Worm (Caenorhabditis elegans) whole organism, young adult: ENCODE measurements around the gene K08H10.6.

Experiments
- B0261.1 ChIP-seq: sonication (generic microtip); optimal IDR thresholded peaks from 2 replicates; lab custom pipeline; 2016; ENCODE audit warnings: mild to moderate bottlenecking, missing genetic modification characterization, moderate library complexity, missing compliant biosample characterization
- B0336.3 ChIP-seq: fragments of 200-800 bp; sonication (Bioruptor generic); IDR thresholded peaks from 2 replicates; pipeline ENCODE4 v1.3.6; 2022; ENCODE audit warnings: missing genetic modification characterization, missing compliant biosample characterization
- C17E4.6 ChIP-seq: fragments of 200-800 bp; sonication (Bioruptor generic); IDR thresholded peaks from 2 replicates; pipeline ENCODE4 v1.3.6; 2022; ENCODE audit warnings: missing genetic modification reagents, missing genetic modification characterization, missing compliant biosample characterization
- F10E7.11 ChIP-seq: sonication (generic microtip); optimal IDR thresholded peaks from 2 replicates; lab custom pipeline; 2017; ENCODE audit warnings: mild to moderate bottlenecking, missing genetic modification characterization, moderate library complexity, missing compliant biosample characterization
- F55B11.4 ChIP-seq: sonication (generic microtip); optimal IDR thresholded peaks from 2 replicates; lab custom pipeline; 2016; ENCODE audit warnings: missing compliant biosample characterization, missing genetic modification characterization, borderline replicate concordance; ENCODE audit not compliant: insufficient read depth
- K12H6.12 ChIP-seq: fragments of 200-800 bp; sonication (Bioruptor generic); optimal IDR thresholded peaks from 2 replicates; lab custom pipeline; 2018; ENCODE audit warnings: mild to moderate bottlenecking, missing genetic modification characterization, missing compliant biosample characterization
- T07F8.4 ChIP-seq: sonication (generic microtip); optimal IDR thresholded peaks from 2 replicates; lab custom pipeline; 2016; ENCODE audit warnings: mild to moderate bottlenecking, missing genetic modification characterization, moderate library complexity, missing compliant biosample characterization
- T26A5.8 ChIP-seq: sonication (generic microtip); optimal IDR thresholded peaks from 2 replicates; lab custom pipeline; 2016; ENCODE audit warnings: missing genetic modification characterization, missing compliant biosample characterization
- akir-1 ChIP-seq: fragments of 200-800 bp; sonication (Bioruptor generic); optimal IDR thresholded peaks from 2 replicates; lab custom pipeline; 2018; ENCODE audit warnings: mild to moderate bottlenecking, missing genetic modification characterization, moderate library complexity, missing compliant biosample characterization
- aptf-2 ChIP-seq: fragments of 200-800 bp; sonication (Bioruptor generic); conservative IDR thresholded peaks from 2 replicates; pipeline ENCODE4 v1.3.6; 2022; ENCODE audit warnings: missing genetic modification reagents, missing genetic modification characterization, missing compliant biosample characterization
- cebp-1 ChIP-seq, 2 experiments: fragments of 200-800 bp in 1 of 2; sonication (Bioruptor generic) in 1 of 2; sonication (generic microtip) in 1 of 2; IDR thresholded peaks in 1 of 2; optimal IDR thresholded peaks in 1 of 2; 2 replicates each; pipeline versions ENCODE4 v1.3.6 to Lab custom; 2017 to 2022; ENCODE audit warnings: missing compliant biosample characterization in 2 of 2, missing genetic modification characterization in 2 of 2, mild to moderate bottlenecking in 1 of 2, missing genetic modification reagents in 1 of 2, moderate library complexity in 1 of 2
- cebp-2 ChIP-seq: fragments of 200-800 bp; sonication (Bioruptor generic); IDR thresholded peaks from 2 replicates; pipeline ENCODE4 v1.3.6; 2022; ENCODE audit warnings: missing genetic modification characterization, missing compliant biosample characterization
- ceh-100 ChIP-seq: fragments of 200-800 bp; sonication (Bioruptor generic); IDR thresholded peaks from 2 replicates; pipeline ENCODE4 v1.3.6; 2022; ENCODE audit warnings: missing genetic modification reagents, missing genetic modification characterization, missing compliant biosample characterization
- ceh-40 ChIP-seq: fragments of 200-800 bp; sonication (Bioruptor generic); IDR thresholded peaks from 2 replicates; pipeline ENCODE4 v1.3.6; 2022; ENCODE audit warnings: missing genetic modification characterization, missing compliant biosample characterization
- ceh-58 ChIP-seq: fragments of 200-800 bp; sonication (Bioruptor generic); IDR thresholded peaks from 2 replicates; pipeline ENCODE4 v1.3.6; 2022; ENCODE audit warnings: missing genetic modification characterization, missing compliant biosample characterization
- ceh-91 ChIP-seq: fragments of 200-800 bp; sonication (Bioruptor generic); IDR thresholded peaks from 2 replicates; pipeline ENCODE4 v1.3.6; 2022; ENCODE audit warnings: missing genetic modification reagents, missing genetic modification characterization, missing compliant biosample characterization
- chd-7 ChIP-seq: sonication (generic microtip); optimal IDR thresholded peaks from 2 replicates; lab custom pipeline; 2016; ENCODE audit warnings: mild to moderate bottlenecking, missing genetic modification characterization, moderate library complexity, missing compliant biosample characterization
- dox-1 ChIP-seq: fragments of 200-800 bp; sonication (Bioruptor generic); IDR thresholded peaks from 2 replicates; pipeline ENCODE4 v1.3.6; 2022; ENCODE audit warnings: missing genetic modification reagents, missing genetic modification characterization, missing compliant biosample characterization
- dpff-1 ChIP-seq: sonication (generic microtip); optimal IDR thresholded peaks from 2 replicates; lab custom pipeline; 2017; ENCODE audit warnings: mild to moderate bottlenecking, missing genetic modification characterization, missing compliant biosample characterization
- efl-1 ChIP-seq: fragments of 150-350 bp; optimal IDR thresholded peaks from 2 replicates; lab custom pipeline; 2014; ENCODE audit warnings: missing biosample characterization, missing genetic modification reagents, missing genetic modification characterization
- egl-44 ChIP-seq: fragments of 200-800 bp; sonication (Bioruptor generic); IDR thresholded peaks from 2 replicates; pipeline ENCODE4 v1.3.6; 2022; ENCODE audit warnings: missing genetic modification reagents, missing genetic modification characterization, missing compliant biosample characterization
- egrh-3 ChIP-seq: fragments of 200-800 bp; sonication (Bioruptor generic); IDR thresholded peaks from 2 replicates; pipeline ENCODE4 v1.3.6; 2022; ENCODE audit warnings: missing genetic modification reagents, missing genetic modification characterization, missing compliant biosample characterization
- ekl-4 ChIP-seq: fragments of 200-800 bp; sonication (Bioruptor generic); IDR thresholded peaks from 2 replicates; pipeline ENCODE4 v1.3.6; 2022; ENCODE audit warnings: missing genetic modification reagents, missing genetic modification characterization, missing compliant biosample characterization
- hmg-20 ChIP-seq: fragments of 200-800 bp; sonication (Bioruptor generic); IDR thresholded peaks from 2 replicates; pipeline ENCODE4 v1.3.6; 2022; ENCODE audit warnings: missing genetic modification reagents, missing genetic modification characterization, missing compliant biosample characterization
- hsf-1 ChIP-seq: fragments of 200-800 bp; sonication (Bioruptor generic); IDR thresholded peaks from 2 replicates; pipeline ENCODE4 v1.3.6; 2022; ENCODE audit warnings: missing genetic modification reagents, missing genetic modification characterization, missing compliant biosample characterization
- lag-1 ChIP-seq: fragments of 200-800 bp; sonication (Bioruptor generic); IDR thresholded peaks from 2 replicates; pipeline ENCODE4 v1.3.6; 2022; ENCODE audit warnings: missing genetic modification reagents, missing genetic modification characterization, missing compliant biosample characterization
- let-526 ChIP-seq: fragments of 200-800 bp; sonication (Bioruptor generic); IDR thresholded peaks from 2 replicates; pipeline ENCODE4 v1.3.6; 2022; ENCODE audit warnings: missing genetic modification reagents, missing genetic modification characterization, missing compliant biosample characterization
- mcd-1 ChIP-seq: fragments of 200-800 bp; sonication (Bioruptor generic); IDR thresholded peaks from 2 replicates; pipeline ENCODE4 v1.3.6; 2022; ENCODE audit warnings: missing genetic modification reagents, missing genetic modification characterization, missing compliant biosample characterization
- nhr-80 ChIP-seq: sonication (generic microtip); optimal IDR thresholded peaks from 2 replicates; lab custom pipeline; 2016; ENCODE audit warnings: missing genetic modification characterization, missing compliant biosample characterization
- nhr-90 ChIP-seq: sonication (generic microtip); optimal IDR thresholded peaks from 2 replicates; lab custom pipeline; 2016; ENCODE audit warnings: missing genotype, mild to moderate bottlenecking, missing genetic modification characterization, missing compliant biosample characterization
- pha-4 ChIP-seq: fragments of 150-350 bp; sonication (generic microtip); optimal IDR thresholded peaks from 2 replicates; lab custom pipeline; 2014; ENCODE audit warnings: missing biosample characterization, missing genetic modification reagents, missing genetic modification characterization
- rec-8 ChIP-seq, 2 experiments: sonication (generic microtip); optimal IDR thresholded peaks; 2 replicates each; lab custom pipeline; 2016; ENCODE audit warnings: mild to moderate bottlenecking in 2 of 2, missing genetic modification characterization in 2 of 2, missing genetic modification reagents in 2 of 2, missing genotype in 2 of 2, missing biosample characterization in 1 of 2, missing compliant biosample characterization in 1 of 2, moderate library complexity in 1 of 2
- somi-1 ChIP-seq: fragments of 200-800 bp; sonication (Bioruptor generic); optimal IDR thresholded peaks from 2 replicates; lab custom pipeline; 2018; ENCODE audit warnings: mild to moderate bottlenecking, missing genetic modification characterization, missing compliant biosample characterization
- unc-130 ChIP-seq: sonication (generic microtip); optimal IDR thresholded peaks from 2 replicates; lab custom pipeline; 2016; ENCODE audit warnings: missing genetic modification reagents, missing genetic modification characterization, missing compliant biosample characterization
- unc-62 ChIP-seq: fragments of 150-350 bp; optimal IDR thresholded peaks from 2 replicates; lab custom pipeline; 2014; ENCODE audit warnings: missing biosample characterization, missing genetic modification reagents, missing genetic modification characterization
- zfh-2 ChIP-seq: fragments of 200-800 bp; sonication (Bioruptor generic); conservative IDR thresholded peaks from 2 replicates; pipeline ENCODE4 v1.3.6; 2022; ENCODE audit warnings: missing genetic modification reagents, missing genetic modification characterization, missing compliant biosample characterization
- zim-3 ChIP-seq: sonication (generic microtip); optimal IDR thresholded peaks from 2 replicates; lab custom pipeline; 2017; ENCODE audit warnings: mild to moderate bottlenecking, missing genetic modification characterization, moderate library complexity, missing compliant biosample characterization
- ztf-22 ChIP-seq: fragments of 200-800 bp; sonication (Bioruptor generic); optimal IDR thresholded peaks from 2 replicates; lab custom pipeline; 2018; ENCODE audit warnings: mild to moderate bottlenecking, missing genetic modification characterization, moderate library complexity, missing compliant biosample characterization
- ztf-25 ChIP-seq: fragments of 200-800 bp; sonication (Bioruptor generic); IDR thresholded peaks from 2 replicates; pipeline ENCODE4 v1.3.6; 2022; ENCODE audit warnings: missing genetic modification reagents, missing genetic modification characterization, missing compliant biosample characterization
- ztf-26 ChIP-seq: sonication (generic microtip); optimal IDR thresholded peaks from 2 replicates; lab custom pipeline; 2017; ENCODE audit warnings: missing genetic modification characterization, missing compliant biosample characterization
- ztf-28 ChIP-seq: fragments of 200-800 bp; sonication (Bioruptor generic); IDR thresholded peaks from 2 replicates; pipeline ENCODE4 v1.3.6; 2022; ENCODE audit warnings: missing genetic modification reagents, missing genetic modification characterization, missing compliant biosample characterization
- ztf-6 ChIP-seq: fragments of 200-800 bp; sonication (Bioruptor generic); IDR thresholded peaks from 2 replicates; pipeline ENCODE4 v1.3.6; 2022; ENCODE audit warnings: missing genetic modification reagents, missing genetic modification characterization, missing compliant biosample characterization

K08H10.6 gene

ce11 chrV:9964152-9964785, 31.4 kb downstream of the K08H10.6 start:
- 0 out of 2 replicates have a peak, but pooled peaks have one; percentile 33 for TF ChIP-seq hsf-1
- no peak for TF ChIP-seq ekl-4 (GFP tag; lab: Robert Waterston, UW)
- TF ChIP-seq egl-44 (GFP tag; lab: Robert Waterston, UW) = no peak
- TF ChIP-seq ceh-100 (GFP tag; lab: Robert Waterston, UW) = no peak
- no peak for TF ChIP-seq egrh-3 (GFP tag; lab: Robert Waterston, UW)
- TF ChIP-seq B0336.3 (GFP tag; lab: Robert Waterston, UW) = no peak
- peak; percentile 83 for TF ChIP-seq zfh-2 (GFP tag; lab: Robert Waterston, UW)
- TF ChIP-seq aptf-2 (GFP tag; lab: Robert Waterston, UW) = no peak
- no peak for TF ChIP-seq F55B11.4 (tag; lab: Kevin White, UChicago)
- no peak for TF ChIP-seq ztf-25 (GFP tag; lab: Robert Waterston, UW)
- TF ChIP-seq somi-1 (GFP tag; lab: Kevin White, UChicago) = no peak
- no peak for TF ChIP-seq pha-4 (tag; lab: Kevin White, UChicago)
- no peak for TF ChIP-seq ceh-58 (GFP tag; lab: Robert Waterston, UW)
- TF ChIP-seq T26A5.8 = no peak
- no peak for TF ChIP-seq hmg-20 (GFP tag; lab: Robert Waterston, UW)
- no peak for TF ChIP-seq nhr-80 (tag; lab: Kevin White, UChicago)
- TF ChIP-seq ceh-40 = no peak
- TF ChIP-seq ceh-91 (GFP tag; lab: Robert Waterston, UW) = no peak
- TF ChIP-seq cebp-1 (GFP tag; IDR thresholded peaks at IDR 0.05; lab: Robert Waterston, UW) = no peak
- peak; percentile 3 for TF ChIP-seq cebp-1 (tag; optimal IDR thresholded peaks at IDR 0.05; lab: Kevin White, UChicago)
- no peak for TF ChIP-seq let-526
- no peak for TF ChIP-seq chd-7 (tag; lab: Kevin White, UChicago)
- TF ChIP-seq unc-62 (GFP tag; lab: Kevin White, UChicago) = no peak
- TF ChIP-seq K12H6.12 (tag; lab: Kevin White, UChicago) = peak; percentile 9
- no peak for TF ChIP-seq B0261.1 (tag; lab: Kevin White, UChicago)
- TF ChIP-seq ztf-26 (tag; lab: Kevin White, UChicago) = no peak
- no peak for TF ChIP-seq ztf-28 (GFP tag; lab: Robert Waterston, UW)
- TF ChIP-seq dpff-1 (tag; lab: Kevin White, UChicago) = no peak
- no peak for TF ChIP-seq unc-130 (GFP tag; lab: Kevin White, UChicago)
- no peak for TF ChIP-seq akir-1 (GFP tag; lab: Kevin White, UChicago)
- TF ChIP-seq efl-1 (GFP tag; lab: Kevin White, UChicago) = no peak
- TF ChIP-seq C17E4.6 = no peak
- TF ChIP-seq ztf-6 (GFP tag; lab: Robert Waterston, UW) = no peak

ce11 chrV:9962916-9963315, 32.8 kb downstream of the K08H10.6 start:
- TF ChIP-seq dox-1 (no peak), zfh-2 (GFP tag; lab: Robert Waterston, UW) (peak; percentile 57)

DNA sequence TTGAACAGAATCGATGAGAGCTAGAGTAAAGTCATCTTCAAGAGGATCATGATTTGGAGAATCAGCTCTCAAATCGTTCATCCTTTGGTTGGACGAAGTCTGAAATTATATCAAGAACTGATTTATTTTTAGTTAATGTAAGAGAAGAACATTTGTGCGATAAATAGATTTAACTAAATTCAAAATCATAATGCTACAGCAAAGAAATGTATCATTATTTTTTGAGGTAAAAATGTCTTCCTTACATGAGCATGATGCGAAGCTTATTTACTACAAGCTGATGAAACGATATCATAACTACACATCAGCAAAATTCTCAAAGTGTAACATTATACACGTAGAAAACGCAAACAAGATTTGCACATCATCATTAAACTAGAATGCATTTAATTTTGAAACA, 33.3 kb downstream of the K08H10.6 start, which contains the start of gene madf-4:
Gene madf-4, minus strand, starts transcription at position 101 of the 400 bp plus-strand sequence.
- no peak for TF ChIP-seq cebp-2 (GFP tag; lab: Robert Waterston, UW)
- no peak for TF ChIP-seq T07F8.4
- no peak for TF ChIP-seq egl-44 (GFP tag; lab: Robert Waterston, UW)
- no peak for TF ChIP-seq lag-1
- TF ChIP-seq mcd-1 (GFP tag; lab: Robert Waterston, UW) = no peak
- no peak for TF ChIP-seq nhr-90
- TF ChIP-seq F10E7.11 (tag; lab: Kevin White, UChicago) = no peak
- no peak for TF ChIP-seq ztf-22
- TF ChIP-seq rec-8 (tag; optimal IDR thresholded peaks at IDR 0.05; lab: Kevin White, UChicago) = no peak
- TF ChIP-seq zim-3 (tag; lab: Kevin White, UChicago) = no peak
